Fruit fly (Drosophila melanogaster): ENCODE data around the gene NijA.

NijA gene

DNA sequence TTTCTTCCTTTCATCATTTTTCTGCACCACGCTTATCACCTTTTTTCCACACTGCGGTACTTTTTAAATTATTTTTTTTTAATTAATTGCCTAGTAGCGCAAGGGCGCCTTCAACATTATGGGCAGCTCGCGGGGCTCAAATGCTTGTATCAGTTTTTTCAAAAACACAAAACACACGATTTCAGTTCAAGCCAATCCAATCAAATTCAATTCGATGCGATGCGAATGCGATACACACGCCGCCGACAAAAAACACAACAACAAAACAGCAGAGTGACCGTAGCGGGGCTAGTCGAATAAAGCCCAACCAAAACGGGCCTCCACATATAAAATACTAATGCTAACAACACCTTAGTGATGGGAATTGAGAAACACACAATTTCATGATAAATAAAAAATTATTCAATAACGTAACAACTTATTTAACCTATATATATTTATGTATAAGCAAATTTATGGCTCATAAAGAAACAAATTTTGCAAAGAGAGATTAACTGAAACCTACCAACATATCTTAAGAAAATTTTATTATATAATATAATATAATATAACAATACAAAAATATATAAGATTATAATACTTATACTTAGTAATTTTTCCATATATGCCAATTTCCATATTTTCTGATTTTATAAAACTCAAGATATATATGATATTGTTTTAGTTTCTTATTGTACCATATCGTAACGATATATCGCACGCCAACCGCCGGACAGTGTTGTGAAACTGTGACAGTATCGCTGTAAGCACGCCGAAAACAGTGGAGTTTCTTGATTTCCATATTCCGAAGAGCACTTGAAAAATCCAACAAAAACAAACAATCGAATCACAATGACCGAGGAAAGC is 35.7 kb downstream of the NijA start, which contains the start of the genes CG32066 and CG8003 (continued):
- TF ChIP-seq CG18619 (GFP tag; optimal IDR thresholded peaks at IDR 0.05) (peak; percentile 5), tio (GFP tag; optimal IDR thresholded peaks at IDR 0.05) (no peak), ranshi (GFP tag; IDR thresholded peaks at IDR 0.05) (peak; percentile 38; the same call in 1 of the 2 replicates), TFAM (GFP tag; optimal IDR thresholded peaks at IDR 0.05) (no peak), danr (GFP tag; IDR thresholded peaks at IDR 0.05) (no peak), Hr39 (optimal IDR thresholded peaks at IDR 0.05) (no peak), CrebB (tag; optimal IDR thresholded peaks at IDR 0.05) (no peak), gro (GFP tag; optimal IDR thresholded peaks at IDR 0.05) (peak; percentile 57), Mrtf (GFP tag; IDR thresholded peaks at IDR 0.05) (no peak), CG12104 (GFP tag; optimal IDR thresholded peaks at IDR 0.05) (no peak), Rx (GFP tag; IDR thresholded peaks at IDR 0.05) (no peak), Dll (GFP tag; IDR thresholded peaks at IDR 0.05; ENCODE audit: partially characterized antibody) (peak; percentile 94), CG2199 (GFP tag; IDR thresholded peaks at IDR 0.05) (peak; percentile 76), tll (GFP tag; optimal IDR thresholded peaks at IDR 0.05) (no peak), Aef1 (GFP tag; IDR thresholded peaks at IDR 0.05) (peak; percentile 65), CG2202 (tag; optimal IDR thresholded peaks at IDR 0.05) (no peak), CG7357 (GFP tag; IDR thresholded peaks at IDR 0.05) (no peak), her (GFP tag; optimal IDR thresholded peaks at IDR 0.05) (no peak), Sin3A (optimal IDR thresholded peaks at IDR 0.05) (no peak), CG2678 (tag; optimal IDR thresholded peaks at IDR 0.05) (peak; percentile 63), CG16813 (GFP tag; IDR thresholded peaks at IDR 0.05; ENCODE audit: partially characterized antibody) (peak; percentile 94), CG18011 (GFP tag; optimal IDR thresholded peaks at IDR 0.05) (no peak), CG4820 (GFP tag; optimal IDR thresholded peaks at IDR 0.05) (peak; percentile 56), CG14014 (GFP tag; IDR thresholded peaks at IDR 0.05) (peak; percentile 41; the same call in 1 of the 2 replicates), eyg (GFP tag; optimal IDR thresholded peaks at IDR 0.05) (no peak), bowl (GFP tag; IDR thresholded peaks at IDR 0.05) (peak; percentile 47; the same call in 1 of the 2 replicates), CG2889 (GFP tag; IDR thresholded peaks at IDR 0.05) (no peak), mam (GFP tag; optimal IDR thresholded peaks at IDR 0.05) (peak; percentile 3), ken (GFP tag; IDR thresholded peaks at IDR 0.05) (peak; percentile 28; the same call in 1 of the 3 replicates), CG1024 (GFP tag; IDR thresholded peaks at IDR 0.05) (no peak; the same call in 1 of the 2 replicates), nom (GFP tag; optimal IDR thresholded peaks at IDR 0.05) (peak; percentile 13), B-H2 (GFP tag; optimal IDR thresholded peaks at IDR 0.05) (no peak), C15 (GFP tag; IDR thresholded peaks at IDR 0.05) (0 out of 3 replicates have a peak, but pooled peaks have one; percentile 8), Bgb (GFP tag; IDR thresholded peaks at IDR 0.05; ENCODE audit: partially characterized antibody) (peak; percentile 91), CG10267 (tag; optimal IDR thresholded peaks at IDR 0.05) (peak; percentile 87), CG18764 (GFP tag; optimal IDR thresholded peaks at IDR 0.05) (no peak), cg (GFP tag; optimal IDR thresholded peaks at IDR 0.05) (peak; percentile 34), Atf3 (GFP tag; optimal IDR thresholded peaks at IDR 0.05) (no peak), NFAT (GFP tag; IDR thresholded peaks at IDR 0.05) (peak; percentile 77), Dfd (GFP tag; optimal IDR thresholded peaks at IDR 0.05) (no peak), rib (GFP tag; IDR thresholded peaks at IDR 0.05) (no peak), CG7372 (GFP tag; IDR thresholded peaks at IDR 0.05) (no peak), CG11085 (GFP tag; IDR thresholded peaks at IDR 0.05) (0 out of 2 replicates have a peak, but pooled peaks have one; percentile 41), CG1832 (GFP tag; optimal IDR thresholded peaks at IDR 0.05) (no peak), CG11456 (GFP tag; IDR thresholded peaks at IDR 0.05) (peak; percentile 52; the same call in 1 of the 3 replicates), CG16779 (GFP tag; IDR thresholded peaks at IDR 0.05) (no peak), sc (optimal IDR thresholded peaks at IDR 0.05) (no peak), sc (GFP tag; optimal IDR thresholded peaks at IDR 0.05) (no peak), tup (GFP tag; optimal IDR thresholded peaks at IDR 0.05) (no peak), CG15011 (GFP tag; optimal IDR thresholded peaks at IDR 0.05) (no peak)
